Fruit fly (Drosophila melanogaster) whole organism, adult: ENCODE measurements around the gene dj-1beta.

Source experiments
- CG11617 ChIP-seq: fragments of 200-800 bp; sonication (Bioruptor generic); optimal IDR thresholded peaks from 2 replicates; lab custom pipeline; 2017; ENCODE audit warnings: mild to moderate bottlenecking, missing biosample characterization, missing genetic modification reagents, missing genetic modification characterization
- CG12768 ChIP-seq: fragments of 200-800 bp; sonication (Bioruptor generic); optimal IDR thresholded peaks from 2 replicates; lab custom pipeline; 2017; ENCODE audit warnings: missing biosample characterization, missing genetic modification characterization, mild to moderate bottlenecking, moderate library complexity, missing genetic modification reagents
- CG14711 ChIP-seq: fragments of 200-800 bp; sonication (Bioruptor generic); optimal IDR thresholded peaks from 2 replicates; lab custom pipeline; 2018; ENCODE audit warnings: missing biosample characterization, mild to moderate bottlenecking, missing genetic modification characterization, moderate library complexity
- CG1620 ChIP-seq: fragments of 200-800 bp; sonication (Bioruptor generic); optimal IDR thresholded peaks from 2 replicates; lab custom pipeline; 2016; ENCODE audit warnings: missing biosample characterization, missing genetic modification characterization
- CG33017 ChIP-seq: fragments of 200-800 bp; sonication (Bioruptor generic); optimal IDR thresholded peaks from 2 replicates; lab custom pipeline; 2018; ENCODE audit warnings: missing biosample characterization, mild to moderate bottlenecking, missing genetic modification characterization, moderate library complexity
- CG5204 ChIP-seq: fragments of 200-800 bp; sonication (Bioruptor generic); optimal IDR thresholded peaks from 2 replicates; lab custom pipeline; 2016; ENCODE audit warnings: missing biosample characterization, missing genetic modification characterization
- CG7045 ChIP-seq: fragments of 200-800 bp; sonication (Bioruptor generic); optimal IDR thresholded peaks from 2 replicates; lab custom pipeline; 2017; ENCODE audit warnings: missing biosample characterization, mild to moderate bottlenecking, missing genetic modification characterization
- CG7101 ChIP-seq: fragments of 200-800 bp; sonication (Bioruptor generic); optimal IDR thresholded peaks from 2 replicates; lab custom pipeline; 2018; ENCODE audit warnings: missing biosample characterization, mild to moderate bottlenecking, missing genetic modification characterization, moderate library complexity
- Clk ChIP-seq: fragments of 200-800 bp; sonication (Bioruptor generic); optimal IDR thresholded peaks from 2 replicates; lab custom pipeline; 2017; ENCODE audit warnings: missing biosample characterization, missing genetic modification characterization
- Crg-1 ChIP-seq: fragments of 200-800 bp; sonication (Bioruptor generic); optimal IDR thresholded peaks from 2 replicates; lab custom pipeline; 2016; ENCODE audit warnings: missing biosample characterization, missing genetic modification characterization
- Hr96 ChIP-seq: fragments of 200-800 bp; sonication (Bioruptor generic); optimal IDR thresholded peaks from 2 replicates; lab custom pipeline; 2016; ENCODE audit warnings: missing biosample characterization, missing genetic modification characterization
- Mnt ChIP-seq: fragments of 200-800 bp; sonication (Bioruptor generic); optimal IDR thresholded peaks from 2 replicates; lab custom pipeline; 2016; ENCODE audit warnings: missing biosample characterization, mild to moderate bottlenecking, missing genetic modification characterization
- bab1 ChIP-seq: fragments of 200-800 bp; sonication (Bioruptor generic); optimal IDR thresholded peaks from 3 replicates; lab custom pipeline; 2019; ENCODE audit warnings: missing biosample characterization, mild to moderate bottlenecking, missing genetic modification characterization, moderate library complexity
- cic ChIP-seq: fragments of 200-800 bp; sonication (Bioruptor generic); optimal IDR thresholded peaks from 2 replicates; lab custom pipeline; 2017; ENCODE audit warnings: missing biosample characterization, mild to moderate bottlenecking, missing genetic modification characterization, moderate library complexity
- cnc ChIP-seq, 2 experiments: fragments of >200 bp; optimal IDR thresholded peaks; 2 replicates each; lab custom pipeline; 2017
- kay ChIP-seq: fragments of 200-800 bp; sonication (Bioruptor generic); peaks from one replicate; lab custom pipeline; 2016; ENCODE audit warnings: missing biosample characterization, missing genetic modification characterization, borderline replicate concordance
- ovo ChIP-seq: fragments of 200-800 bp; sonication (Bioruptor generic); optimal IDR thresholded peaks from 2 replicates; lab custom pipeline; 2016; ENCODE audit warnings: missing biosample characterization, missing genetic modification characterization
- pad ChIP-seq: fragments of 200-800 bp; sonication (Bioruptor generic); optimal IDR thresholded peaks from 3 replicates; lab custom pipeline; 2017; ENCODE audit warnings: missing biosample characterization, missing genetic modification characterization, mild to moderate bottlenecking, moderate library complexity, missing genetic modification reagents
- tj ChIP-seq: fragments of 200-800 bp; sonication (Bioruptor generic); optimal IDR thresholded peaks from 3 replicates; lab custom pipeline; 2017; ENCODE audit warnings: missing biosample characterization, mild to moderate bottlenecking, missing genetic modification characterization, moderate library complexity
- toe ChIP-seq: fragments of 200-800 bp; sonication (Bioruptor generic); optimal IDR thresholded peaks from 2 replicates; lab custom pipeline; 2016; ENCODE audit warnings: missing biosample characterization, missing genetic modification characterization

The dj-1beta gene

DNA sequence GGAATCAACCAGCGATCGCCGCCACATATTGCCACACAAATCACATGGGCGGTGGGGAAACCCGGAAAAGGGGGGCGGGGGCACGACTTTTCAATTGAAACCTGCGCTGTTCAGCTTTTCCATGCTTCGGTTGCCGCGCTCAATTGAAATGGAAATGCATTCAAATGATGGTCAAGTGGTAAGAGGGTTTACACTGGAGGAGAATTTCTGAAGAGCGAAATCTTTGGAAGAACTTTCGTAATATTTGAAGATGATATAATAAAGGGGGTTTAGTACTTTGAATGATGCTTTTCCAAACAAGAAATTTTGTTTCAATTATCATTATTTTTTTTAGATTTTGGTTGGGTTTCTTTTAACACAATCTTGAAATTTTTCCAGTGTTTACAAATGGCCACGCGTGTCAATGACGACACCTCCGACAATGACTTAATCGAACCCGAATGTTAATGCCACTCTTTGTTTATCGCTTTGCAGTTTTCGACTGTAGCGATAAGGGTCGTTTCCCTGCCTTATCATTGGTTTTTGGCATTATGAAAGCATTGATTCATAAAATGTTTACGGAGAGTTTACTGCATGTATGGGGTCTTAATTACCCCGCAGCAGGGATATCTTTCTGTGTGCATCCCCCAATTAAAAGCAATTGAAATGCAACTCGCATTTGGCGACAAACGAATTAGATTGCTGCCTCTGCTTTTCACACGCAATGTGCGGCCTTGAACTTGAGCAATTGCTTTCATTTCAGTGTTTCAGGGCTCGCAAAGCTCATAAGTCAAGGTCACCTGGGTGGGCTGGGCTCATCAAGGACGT is 5.7 kb downstream of the dj-1beta start:
- TF ChIP-seq CG12768 (GFP tag; lab: Kevin White, UChicago), result no peak
- TF ChIP-seq CG11617, result peak; percentile 20
- TF ChIP-seq cnc (optimal IDR thresholded peaks at IDR 0.05; lab: Kevin White, UChicago), result no peak
- no peak for TF ChIP-seq CG7045 (GFP tag; lab: Kevin White, UChicago)
- no peak for TF ChIP-seq Hr96 (GFP tag; lab: Kevin White, UChicago)
- peak; percentile 31 for TF ChIP-seq CG7101
- peak; percentile 30 for TF ChIP-seq CG33017
- no peak for TF ChIP-seq Mnt (GFP tag; lab: Kevin White, UChicago)
- TF ChIP-seq CG5204 (GFP tag; lab: Kevin White, UChicago), result no peak
- TF ChIP-seq ovo, result no peak
- TF ChIP-seq cic, result peak; percentile 2
- TF ChIP-seq CG14711, result peak; percentile 7
- no peak for TF ChIP-seq Clk

DNA sequence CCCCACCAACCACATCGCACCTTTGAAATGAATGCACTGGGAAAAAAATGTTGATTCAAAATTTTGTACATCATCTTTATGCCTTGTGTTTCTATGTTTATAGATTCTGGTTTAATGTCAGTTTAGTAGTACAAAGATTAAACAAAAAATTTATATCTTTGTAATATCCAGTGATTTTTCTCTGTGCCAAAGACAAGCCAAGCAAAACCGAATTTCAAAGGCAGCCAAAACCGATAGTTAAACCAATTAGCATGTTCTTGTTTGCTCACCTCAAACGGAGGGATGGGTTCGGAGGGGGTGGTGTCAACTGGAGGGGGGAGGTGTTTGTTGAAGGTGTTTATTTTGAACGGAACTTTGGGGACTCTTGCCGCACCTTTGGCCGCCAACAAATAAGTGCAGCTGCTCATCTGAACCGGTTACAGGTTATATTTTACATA is 7.0 kb downstream of the dj-1beta start:
- TF ChIP-seq CG33017, result peak; percentile 37
- TF ChIP-seq CG1620, result no peak
- peak; percentile 34 for TF ChIP-seq CG7101
- TF ChIP-seq CG7045 (GFP tag; lab: Kevin White, UChicago), result peak; percentile 42
- TF ChIP-seq toe (GFP tag; lab: Kevin White, UChicago), result no peak
- TF ChIP-seq CG14711, result peak; percentile 34

DNA sequence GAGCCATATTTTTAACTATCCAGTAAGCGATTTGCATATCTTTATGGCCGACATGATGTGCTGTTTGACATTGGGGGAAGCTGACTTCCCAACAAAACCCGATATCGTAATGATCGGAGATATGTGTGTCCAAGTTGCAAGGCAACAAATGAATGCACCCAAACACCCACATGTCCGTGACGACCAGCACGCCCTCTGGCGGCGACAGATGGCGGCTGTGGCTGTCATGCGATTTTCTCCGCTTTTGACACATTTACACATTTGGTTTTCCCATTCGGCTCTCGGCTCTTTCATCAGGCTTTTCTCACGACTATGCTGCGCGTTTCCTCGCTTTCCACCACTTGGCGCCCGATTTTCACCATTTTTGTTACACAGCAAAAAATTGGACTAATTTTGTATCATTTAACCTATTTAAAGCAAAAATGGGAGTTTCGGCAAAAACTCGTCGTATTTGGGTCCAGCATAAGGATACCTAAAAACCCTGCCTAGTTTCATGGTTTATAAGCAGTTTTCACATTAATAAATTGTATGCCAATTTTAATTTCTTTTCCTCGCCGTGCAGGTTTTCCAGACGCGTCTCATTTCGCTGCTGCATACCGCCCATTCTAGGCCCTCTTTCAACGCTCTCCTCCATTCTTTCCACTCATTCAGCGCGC is 7.8 kb downstream of the dj-1beta start:
- no peak for TF ChIP-seq CG1620
- peak; percentile 40 for TF ChIP-seq CG5204 (GFP tag; lab: Kevin White, UChicago)

- no peak for TF ChIP-seq CG1620
- TF ChIP-seq Clk, result no peak
- peak; percentile 9 for TF ChIP-seq kay (GFP tag; lab: Kevin White, UChicago)
These were observed 9.3 kb downstream of the dj-1beta start for dm6 chr3R:30816200-30816599.

- TF ChIP-seq kay (GFP tag; lab: Kevin White, UChicago), result no peak
- TF ChIP-seq CG33017, result peak; percentile 21
- peak; percentile 5 for TF ChIP-seq CG5204 (GFP tag; lab: Kevin White, UChicago)
- no peak for TF ChIP-seq cnc (optimal IDR thresholded peaks at IDR 0.05; lab: Kevin White, UChicago)
- TF ChIP-seq Hr96 (GFP tag; lab: Kevin White, UChicago), result no peak
- no peak for TF ChIP-seq pad (GFP tag; lab: Kevin White, UChicago)
- TF ChIP-seq tj (GFP tag; lab: Kevin White, UChicago), result no peak
- no peak for TF ChIP-seq cic
- TF ChIP-seq bab1, result peak; percentile 19
- TF ChIP-seq CG7101, result peak; percentile 6
- peak; percentile 19 for TF ChIP-seq CG14711
These were observed 10.3 kb downstream of the dj-1beta start for dm6 chr3R:30817246-30817645.

DNA sequence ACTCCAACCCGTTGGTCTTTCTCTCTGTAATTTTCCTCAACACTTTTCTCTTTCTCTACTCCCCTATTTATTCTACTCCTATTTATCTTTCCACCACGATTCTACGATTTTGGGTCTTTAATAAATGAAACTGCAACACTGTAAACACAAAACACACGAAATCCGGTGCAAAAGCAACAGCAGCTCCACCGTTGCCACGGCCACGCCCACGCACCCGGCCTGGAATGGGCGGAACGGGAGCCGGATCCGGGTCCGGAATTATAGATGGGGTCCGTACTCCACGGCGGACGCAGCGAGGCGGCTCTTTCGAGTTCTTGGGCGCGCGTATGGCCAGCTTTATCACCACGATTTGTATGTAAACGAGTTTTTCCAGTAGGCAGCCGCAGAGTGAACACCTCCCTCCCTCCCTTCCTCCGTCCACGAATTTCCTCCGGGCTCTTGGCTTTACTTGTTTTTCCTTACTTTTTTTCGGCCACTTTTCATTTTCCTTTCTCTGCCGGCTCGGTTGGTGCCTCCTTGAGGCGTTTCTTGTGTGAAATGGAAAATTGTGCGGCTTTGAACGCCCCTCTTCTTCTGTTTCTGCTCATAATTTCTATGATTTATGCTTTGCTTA is 13.9 kb downstream of the dj-1beta start:
- no peak for TF ChIP-seq tj (GFP tag; lab: Kevin White, UChicago)
- TF ChIP-seq bab1, result no peak
- TF ChIP-seq Crg-1 (GFP tag; lab: Kevin White, UChicago), result no peak
- no peak for TF ChIP-seq cnc (optimal IDR thresholded peaks at IDR 0.05; lab: Kevin White, UChicago)
- no peak for TF ChIP-seq CG7045 (GFP tag; lab: Kevin White, UChicago)
- no peak for TF ChIP-seq CG33017
- no peak for TF ChIP-seq CG1620
- TF ChIP-seq Mnt (GFP tag; lab: Kevin White, UChicago), result no peak
- TF ChIP-seq toe (GFP tag; lab: Kevin White, UChicago), result no peak
- no peak for TF ChIP-seq Clk
- no peak for TF ChIP-seq CG5204 (GFP tag; lab: Kevin White, UChicago)
- no peak for TF ChIP-seq kay (GFP tag; lab: Kevin White, UChicago)
- no peak for TF ChIP-seq pad (GFP tag; lab: Kevin White, UChicago)

DNA sequence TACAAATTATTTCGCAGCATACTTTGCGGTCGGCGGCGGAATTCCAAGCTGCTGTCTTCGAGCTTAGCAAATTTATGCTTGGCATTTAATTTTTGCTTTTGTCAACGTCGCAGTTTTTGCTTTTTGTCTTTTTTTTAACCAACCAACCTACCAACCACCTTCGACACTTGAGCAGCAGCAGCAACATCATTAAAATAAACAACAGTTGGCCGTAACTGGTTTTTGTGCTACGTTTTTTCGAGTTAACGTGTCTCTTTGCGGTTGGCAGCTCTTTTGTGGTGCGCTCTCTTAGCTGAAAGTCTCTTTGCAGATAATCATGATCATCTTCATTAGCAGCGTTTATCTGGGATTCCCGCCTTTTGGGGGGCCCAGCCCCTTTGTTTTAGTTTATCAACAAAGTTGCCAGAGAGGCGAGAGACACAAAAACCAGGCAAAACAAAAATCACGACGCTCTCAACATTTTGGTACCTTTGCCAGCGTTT is 15.1 kb downstream of the dj-1beta start:
- TF ChIP-seq tj (GFP tag; lab: Kevin White, UChicago) (peak; percentile 96), CG7101 (no peak), bab1 (no peak)
